Worm (Caenorhabditis elegans) whole organism, L4/young adult: ENCODE measurements around the gene AC3.12.

Experiments
- dao-5 ChIP-seq: sonication (generic microtip); optimal IDR thresholded peaks from 2 replicates; lab custom pipeline; 2016; ENCODE audit warnings: missing genotype, missing genetic modification characterization, moderate library complexity, missing compliant biosample characterization
- him-1 ChIP-seq: sonication (generic microtip); optimal IDR thresholded peaks from 2 replicates; lab custom pipeline; 2016; ENCODE audit warnings: missing genotype, missing genetic modification reagents, missing genetic modification characterization, missing compliant biosample characterization

ce11 chrV:10426253-10426652, 47.1 kb upstream of the AC3.12 start, which contains the start of gene apc-10:
- no peak for TF ChIP-seq dao-5 (tag; lab: Kevin White, UChicago)
- TF ChIP-seq him-1 (tag; lab: Kevin White, UChicago), result no peak
